Fruit fly (Drosophila melanogaster) whole organism, embryonic: ENCODE measurements around the gene CG32298.

Experiments
- Asciz ChIP-seq: fragments of 200-800 bp; sonication (Bioruptor generic); optimal IDR thresholded peaks from 2 replicates; lab custom pipeline; 2017; ENCODE audit warnings: missing biosample characterization, mild to moderate bottlenecking, missing genetic modification characterization, missing genetic modification reagents
- Awh ChIP-seq: fragments of 200-800 bp; sonication (Bioruptor generic); IDR thresholded peaks from 2 replicates; pipeline ENCODE4, ENCODE4 v1.3.6; 2022; ENCODE audit warnings: missing biosample characterization, missing genetic modification characterization
- Bteb2 ChIP-seq: fragments of 200-800 bp; sonication (Bioruptor generic); optimal IDR thresholded peaks from 2 replicates; lab custom pipeline; 2016; ENCODE audit warnings: missing biosample characterization, missing genetic modification characterization
- CG11696 ChIP-seq: fragments of 200-800 bp; sonication (Bioruptor generic); IDR thresholded peaks from 2 replicates; pipeline ENCODE4 v1.3.6; 2022; ENCODE audit warnings: missing biosample characterization, missing genetic modification characterization
- CG12155 ChIP-seq: fragments of 200-800 bp; sonication (Bioruptor generic); optimal IDR thresholded peaks from 3 replicates; lab custom pipeline; 2016; ENCODE audit warnings: missing biosample characterization, missing genetic modification characterization
- CG13123 ChIP-seq: fragments of 200-800 bp; sonication (Bioruptor generic); optimal IDR thresholded peaks from 2 replicates; lab custom pipeline; 2016; ENCODE audit warnings: missing biosample characterization, missing genetic modification characterization
- CG13287 ChIP-seq: fragments of 200-800 bp; sonication (Bioruptor generic); IDR thresholded peaks from 2 replicates; pipeline ENCODE4 v1.3.6; 2022; ENCODE audit warnings: missing biosample characterization, missing genetic modification characterization; ENCODE audit not compliant: partially characterized antibody
- CG14014 ChIP-seq: fragments of 200-800 bp; sonication (Bioruptor generic); IDR thresholded peaks from 2 replicates; pipeline ENCODE4 v1.3.6; 2022; ENCODE audit warnings: missing biosample characterization, missing genetic modification characterization
- CG16863 ChIP-seq: fragments of 200-800 bp; sonication (Bioruptor generic); optimal IDR thresholded peaks from 3 replicates; lab custom pipeline; 2016; ENCODE audit warnings: missing biosample characterization, missing genetic modification characterization
- CG17568 ChIP-seq: fragments of 200-800 bp; sonication (Bioruptor generic); optimal IDR thresholded peaks from 2 replicates; lab custom pipeline; 2018; ENCODE audit warnings: missing biosample characterization, mild to moderate bottlenecking, missing genetic modification characterization, moderate library complexity
- CG2202 ChIP-seq: fragments of 200-800 bp; sonication (Bioruptor generic); optimal IDR thresholded peaks from 2 replicates; lab custom pipeline; 2018; ENCODE audit warnings: missing biosample characterization, mild to moderate bottlenecking, missing genetic modification characterization
- CG2875 ChIP-seq: fragments of 200-800 bp; sonication (Bioruptor generic); optimal IDR thresholded peaks from 2 replicates; lab custom pipeline; 2017; ENCODE audit warnings: missing biosample characterization, mild to moderate bottlenecking, missing genetic modification characterization, missing genetic modification reagents
- CG30431 ChIP-seq: fragments of 200-800 bp; sonication (Bioruptor generic); optimal IDR thresholded peaks from 2 replicates; lab custom pipeline; 2017; ENCODE audit warnings: missing biosample characterization, missing genetic modification characterization
- CG3995 ChIP-seq: fragments of 200-800 bp; sonication (Bioruptor generic); optimal IDR thresholded peaks from 3 replicates; lab custom pipeline; 2016; ENCODE audit warnings: missing biosample characterization, missing genetic modification characterization
- CG4328 ChIP-seq: fragments of 200-800 bp; sonication (Bioruptor generic); optimal IDR thresholded peaks from 3 replicates; lab custom pipeline; 2017; ENCODE audit warnings: missing biosample characterization, missing genetic modification reagents, missing genetic modification characterization
- CG6791 ChIP-seq: fragments of 200-800 bp; sonication (Bioruptor generic); IDR thresholded peaks from 3 replicates; pipeline ENCODE4 v1.3.6; 2022; ENCODE audit warnings: missing biosample characterization, missing genetic modification characterization; ENCODE audit not compliant: partially characterized antibody
- CG7556 ChIP-seq: fragments of 200-800 bp; sonication (Bioruptor generic); optimal IDR thresholded peaks from 2 replicates; lab custom pipeline; 2017; ENCODE audit warnings: missing biosample characterization, mild to moderate bottlenecking, missing genetic modification characterization
- CG8765 ChIP-seq: fragments of 200-800 bp; sonication (Bioruptor generic); IDR thresholded peaks from 2 replicates; pipeline ENCODE4 v1.3.6; 2022; ENCODE audit warnings: missing biosample characterization, missing genetic modification characterization
- CG8944 ChIP-seq: fragments of 200-800 bp; sonication (Bioruptor generic); optimal IDR thresholded peaks from 3 replicates; lab custom pipeline; 2016; ENCODE audit warnings: missing biosample characterization, missing genetic modification characterization
- CG9797 ChIP-seq: fragments of 200-800 bp; sonication (Bioruptor generic); optimal IDR thresholded peaks from 3 replicates; lab custom pipeline; 2018; ENCODE audit warnings: missing biosample characterization, mild to moderate bottlenecking, missing genetic modification characterization
- CG9876 ChIP-seq: fragments of 200-800 bp; sonication (Bioruptor generic); optimal IDR thresholded peaks from 2 replicates; lab custom pipeline; 2016; ENCODE audit warnings: missing biosample characterization, missing genetic modification characterization
- CHES-1-like ChIP-seq: fragments of 200-800 bp; sonication (Bioruptor generic); optimal IDR thresholded peaks from 2 replicates; lab custom pipeline; 2016; ENCODE audit warnings: missing biosample characterization, missing genetic modification characterization
- H15 ChIP-seq: fragments of 200-800 bp; sonication (Bioruptor generic); IDR thresholded peaks from 3 replicates; pipeline ENCODE4 v1.3.6; 2022; ENCODE audit warnings: missing biosample characterization, missing genetic modification characterization
- Hand ChIP-seq: fragments of 200-800 bp; sonication (Bioruptor generic); optimal IDR thresholded peaks from 2 replicates; lab custom pipeline; 2017; ENCODE audit warnings: mild to moderate bottlenecking, missing biosample characterization, missing genetic modification reagents, missing genetic modification characterization
- HmgZ ChIP-seq: fragments of 200-800 bp; sonication (Bioruptor generic); optimal IDR thresholded peaks from 2 replicates; lab custom pipeline; 2018; ENCODE audit warnings: missing biosample characterization, mild to moderate bottlenecking, missing genetic modification characterization
- Neu2 ChIP-seq: fragments of 200-800 bp; sonication (Bioruptor generic); optimal IDR thresholded peaks from 3 replicates; lab custom pipeline; 2016; ENCODE audit warnings: missing biosample characterization, missing genetic modification characterization, borderline replicate concordance
- Pdp1 ChIP-seq, 2 experiments: fragments of 200-800 bp; sonication (Bioruptor generic); optimal IDR thresholded peaks; 3 replicates each; lab custom pipeline; 2016; ENCODE audit warnings: missing biosample characterization in 2 of 2, missing genetic modification characterization in 2 of 2, mild to moderate bottlenecking in 1 of 2, moderate library complexity in 1 of 2
- Poxn ChIP-seq: fragments of 200-800 bp; sonication (Bioruptor generic); IDR thresholded peaks from 2 replicates; pipeline ENCODE4 v1.3.6; 2022; ENCODE audit warnings: missing biosample characterization, missing genetic modification characterization
- ato ChIP-seq: fragments of 200-800 bp; sonication (Bioruptor generic); IDR thresholded peaks from 2 replicates; pipeline ENCODE4 v1.3.6; 2022; ENCODE audit warnings: missing biosample characterization, missing genetic modification characterization; ENCODE audit not compliant: partially characterized antibody
- az2 ChIP-seq: fragments of 200-800 bp; sonication (Bioruptor generic); optimal IDR thresholded peaks from 3 replicates; lab custom pipeline; 2016; ENCODE audit warnings: missing biosample characterization, missing genetic modification characterization
- cg ChIP-seq: fragments of 200-800 bp; sonication (Bioruptor generic); optimal IDR thresholded peaks from 3 replicates; lab custom pipeline; 2019; ENCODE audit warnings: missing biosample characterization, mild to moderate bottlenecking, missing genetic modification characterization, moderate library complexity
- crp ChIP-seq, 2 experiments: fragments of 200-800 bp; sonication (Bioruptor generic); optimal IDR thresholded peaks; 2 replicates in 1 of 2; 3 replicates in 1 of 2; lab custom pipeline; 2017; ENCODE audit warnings: missing biosample characterization in 2 of 2, missing genetic modification characterization in 2 of 2, mild to moderate bottlenecking in 1 of 2, moderate library complexity in 1 of 2
- eve ChIP-seq, 2 experiments: fragments of >200 bp; optimal IDR thresholded peaks; 2 replicates each; lab custom pipeline; 2017; ENCODE audit warnings: missing biosample characterization in 2 of 2, missing genetic modification characterization in 2 of 2
- exex ChIP-seq: fragments of 200-800 bp; sonication (Bioruptor generic); optimal IDR thresholded peaks from 4 replicates; lab custom pipeline; 2018; ENCODE audit warnings: missing biosample characterization, mild to moderate bottlenecking, missing genetic modification characterization, moderate library complexity
- fd96Cb ChIP-seq: fragments of 200-800 bp; sonication (Bioruptor generic); optimal IDR thresholded peaks from 2 replicates; lab custom pipeline; 2018; ENCODE audit warnings: missing biosample characterization, mild to moderate bottlenecking, missing genetic modification characterization, moderate library complexity
- gsb-n ChIP-seq: fragments of 200-800 bp; sonication (Bioruptor generic); optimal IDR thresholded peaks from 3 replicates; lab custom pipeline; 2018; ENCODE audit warnings: missing biosample characterization, mild to moderate bottlenecking, missing genetic modification characterization
- hbn ChIP-seq: fragments of 200-800 bp; sonication (Bioruptor generic); IDR thresholded peaks from 2 replicates; pipeline ENCODE4 v1.3.6; 2022; ENCODE audit warnings: missing biosample characterization, missing genetic modification characterization; ENCODE audit not compliant: partially characterized antibody
- insv ChIP-seq, 2 experiments: fragments of 200-800 bp; sonication (Bioruptor generic); optimal IDR thresholded peaks; 3 replicates each; lab custom pipeline; 2016 to 2018; ENCODE audit warnings: missing biosample characterization in 2 of 2, missing genetic modification characterization in 2 of 2
- klu ChIP-seq: fragments of 200-800 bp; sonication (Bioruptor generic); IDR thresholded peaks from 2 replicates; pipeline ENCODE4 v1.3.6; 2022; ENCODE audit warnings: missing biosample characterization, missing genetic modification characterization
- lbe ChIP-seq: fragments of 200-800 bp; sonication (Bioruptor generic); optimal IDR thresholded peaks from 2 replicates; lab custom pipeline; 2016; ENCODE audit warnings: missing biosample characterization, mild to moderate bottlenecking, missing genetic modification characterization
- lov ChIP-seq, 2 experiments: fragments of 200-800 bp in 1 of 2; fragments of >200 bp in 1 of 2; sonication (Bioruptor generic) in 1 of 2; IDR thresholded peaks in 1 of 2; optimal IDR thresholded peaks in 1 of 2; 2 replicates in 1 of 2; 3 replicates in 1 of 2; pipeline versions ENCODE4 v1.3.6 to Lab custom; 2017 to 2022; ENCODE audit warnings: missing biosample characterization in 1 of 2, missing genetic modification characterization in 1 of 2
- mld ChIP-seq: fragments of 200-800 bp; sonication (Bioruptor generic); IDR thresholded peaks from 3 replicates; pipeline ENCODE4 v1.3.6; 2022; ENCODE audit warnings: missing biosample characterization, missing genetic modification characterization; ENCODE audit not compliant: partially characterized antibody
- schlank ChIP-seq: fragments of 200-800 bp; sonication (Bioruptor generic); optimal IDR thresholded peaks from 2 replicates; lab custom pipeline; 2018; ENCODE audit warnings: missing biosample characterization, mild to moderate bottlenecking, missing genetic modification characterization
- shn ChIP-seq: fragments of 200-800 bp; sonication (Bioruptor generic); optimal IDR thresholded peaks from 3 replicates; lab custom pipeline; 2016; ENCODE audit warnings: missing biosample characterization, missing genetic modification characterization
- so ChIP-seq: fragments of 200-800 bp; sonication (Bioruptor generic); IDR thresholded peaks from 3 replicates; pipeline ENCODE4 v1.3.6; 2022; ENCODE audit warnings: missing biosample characterization, missing genetic modification characterization
- sob ChIP-seq: fragments of 200-800 bp; sonication (Bioruptor generic); IDR thresholded peaks from 2 replicates; pipeline ENCODE4 v1.3.6; 2022; ENCODE audit warnings: missing biosample characterization, missing genetic modification characterization
- vnd ChIP-seq: fragments of 200-800 bp; sonication (Bioruptor generic); IDR thresholded peaks from 3 replicates; pipeline ENCODE4 v1.3.6; 2022; ENCODE audit warnings: missing biosample characterization, missing genetic modification characterization; ENCODE audit not compliant: partially characterized antibody
- z ChIP-seq: fragments of 200-800 bp; sonication (Bioruptor generic); IDR thresholded peaks from 3 replicates; pipeline ENCODE4 v1.3.6; 2022; ENCODE audit warnings: missing biosample characterization, missing genetic modification characterization
- zen2 ChIP-seq: fragments of 200-800 bp; sonication (Bioruptor generic); IDR thresholded peaks from 3 replicates; pipeline ENCODE4 v1.3.6; 2022; ENCODE audit warnings: missing biosample characterization, missing genetic modification characterization; ENCODE audit not compliant: partially characterized antibody

Gene CG32298

DNA sequence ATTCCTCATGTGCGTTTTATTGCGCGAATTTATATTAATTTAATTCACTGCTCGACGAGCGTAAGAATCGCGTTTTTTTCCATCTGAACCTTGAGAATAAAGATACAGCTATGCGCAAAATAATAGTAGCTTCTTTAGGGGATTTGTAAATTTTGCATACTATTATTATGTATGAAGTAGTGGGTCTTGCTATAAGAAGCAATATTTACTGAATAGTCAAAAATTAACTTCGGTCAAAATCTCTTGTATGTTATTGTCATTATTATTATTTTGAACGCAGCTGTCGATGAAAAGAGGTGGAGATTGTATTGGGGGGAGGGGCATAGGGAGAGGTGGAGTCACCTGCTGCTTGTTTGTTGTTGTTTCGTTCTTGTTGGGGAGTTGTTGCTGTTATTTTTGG, 28.0 kb upstream of the CG32298 start (continued):
- TF ChIP-seq CG13287 (GFP tag; lab: Robert Waterston, UW) (no peak), CG6791 (GFP tag; lab: Robert Waterston, UW) (no peak), Bteb2 (GFP tag; lab: Kevin White, UChicago) (peak; percentile 71), hbn (GFP tag; lab: Robert Waterston, UW) (no peak), Asciz (GFP tag; lab: Kevin White, UChicago) (peak; percentile 83), CG2202 (tag; lab: Kevin White, UChicago) (no peak), crp (GFP tag; optimal IDR thresholded peaks at IDR 0.05; lab: Kevin White, UChicago) (peak in 1 of 2 experiments; percentile 9), HmgZ (tag; lab: Kevin White, UChicago) (peak; percentile 17), H15 (GFP tag; lab: Robert Waterston, UW) (peak; percentile 86), z (GFP tag; lab: Robert Waterston, UW) (no peak), gsb-n (tag; lab: Kevin White, UChicago) (peak; percentile 52), Poxn (GFP tag; lab: Robert Waterston, UW) (peak; percentile 55), CG16863 (GFP tag; lab: Kevin White, UChicago) (peak; percentile 58), CG14014 (GFP tag; lab: Robert Waterston, UW) (peak; percentile 89), Pdp1 (GFP tag; optimal IDR thresholded peaks at IDR 0.05; lab: Kevin White, UChicago) (peak; percentile 68 to 89), Hand (GFP tag; lab: Kevin White, UChicago) (peak; percentile 32), schlank (no peak), shn (GFP tag; lab: Kevin White, UChicago) (no peak), CG11696 (GFP tag; lab: Robert Waterston, UW) (peak; percentile 96), CHES-1-like (GFP tag; lab: Kevin White, UChicago) (peak; percentile 25), CG4328 (GFP tag; lab: Kevin White, UChicago) (peak; percentile 24), CG8765 (GFP tag; lab: Robert Waterston, UW) (peak; percentile 59), CG13123 (GFP tag; lab: Kevin White, UChicago) (no peak), so (peak; percentile 89), exex (tag; lab: Kevin White, UChicago) (peak; percentile 44), Awh (GFP tag; lab: Robert Waterston, UW) (peak; percentile 85), CG8944 (peak; percentile 50), mld (GFP tag; lab: Robert Waterston, UW) (no peak), fd96Cb (tag; lab: Kevin White, UChicago) (peak; percentile 91), CG17568 (GFP tag; lab: Kevin White, UChicago) (peak; percentile 31), lbe (no peak), klu (peak; percentile 71), insv (GFP tag; optimal IDR thresholded peaks at IDR 0.05; lab: Kevin White, UChicago) (no peak), eve (GFP tag; optimal IDR thresholded peaks at IDR 0.05; lab: Kevin White, UChicago) (peak in 1 of 2 experiments; percentile 85), zen2 (GFP tag; lab: Robert Waterston, UW) (no peak), az2 (peak; percentile 71), vnd (GFP tag; lab: Robert Waterston, UW) (no peak), CG9797 (GFP tag; lab: Kevin White, UChicago) (no peak), CG12155 (GFP tag; lab: Kevin White, UChicago) (peak; percentile 55), CG2875 (GFP tag; lab: Kevin White, UChicago) (peak; percentile 52), ato (GFP tag; lab: Robert Waterston, UW) (no peak), lov (optimal IDR thresholded peaks at IDR 0.05; lab: Kevin White, UChicago) (no peak), lov (GFP tag; IDR thresholded peaks at IDR 0.05; lab: Robert Waterston, UW) (0 out of 3 replicates have a peak, but pooled peaks have one; percentile 37), cg (GFP tag; lab: Kevin White, UChicago) (peak; percentile 18), Neu2 (GFP tag; lab: Kevin White, UChicago) (no peak), CG7556 (GFP tag; lab: Kevin White, UChicago) (peak; percentile 68), CG9876 (GFP tag; lab: Kevin White, UChicago) (no peak), sob (peak; percentile 82), CG30431 (peak; percentile 53), CG3995 (GFP tag; lab: Kevin White, UChicago) (no peak)
